Fruit fly (Drosophila melanogaster) whole organism, embryonic: ENCODE data around the gene Caper.

Experiments used
- Blimp-1 ChIP-seq: fragments of 200-800 bp; sonication (Bioruptor generic); optimal IDR thresholded peaks from 3 replicates; lab custom pipeline; 2018; ENCODE audit warnings: missing biosample characterization, missing genetic modification characterization, mild to moderate bottlenecking, moderate library complexity, missing genetic modification reagents
- CG11560 ChIP-seq: fragments of 200-800 bp; sonication (Bioruptor generic); IDR thresholded peaks from 3 replicates; pipeline ENCODE4 v1.3.6; 2022; ENCODE audit warnings: missing biosample characterization, missing genetic modification characterization
- CG1233 ChIP-seq: fragments of 200-800 bp; sonication (Bioruptor generic); optimal IDR thresholded peaks from 4 replicates; lab custom pipeline; 2018; ENCODE audit warnings: missing biosample characterization, mild to moderate bottlenecking, missing genetic modification characterization
- CG13287 ChIP-seq: fragments of 200-800 bp; sonication (Bioruptor generic); IDR thresholded peaks from 2 replicates; pipeline ENCODE4 v1.3.6; 2022; ENCODE audit warnings: missing biosample characterization, missing genetic modification characterization; ENCODE audit not compliant: partially characterized antibody
- CG14441 ChIP-seq: fragments of 200-800 bp; sonication (Bioruptor generic); IDR thresholded peaks from 2 replicates; pipeline ENCODE4 v1.3.6; 2022; ENCODE audit warnings: missing biosample characterization, missing genetic modification characterization
- CG15073 ChIP-seq: fragments of 200-800 bp; sonication (Bioruptor generic); optimal IDR thresholded peaks from 2 replicates; lab custom pipeline; 2016; ENCODE audit warnings: missing biosample characterization, missing genetic modification characterization
- CG2199 ChIP-seq: fragments of 200-800 bp; sonication (Bioruptor generic); IDR thresholded peaks from 3 replicates; pipeline ENCODE4 v1.3.6; 2022; ENCODE audit warnings: missing biosample characterization, missing genetic modification characterization
- CG32772 ChIP-seq: fragments of 200-800 bp; sonication (Bioruptor generic); IDR thresholded peaks from 2 replicates; pipeline ENCODE4 v1.3.6; 2022; ENCODE audit warnings: missing biosample characterization, missing genetic modification characterization
- CG4360 ChIP-seq: fragments of 200-800 bp; sonication (Bioruptor generic); IDR thresholded peaks from 2 replicates; pipeline ENCODE4 v1.3.6; 2022; ENCODE audit warnings: missing biosample characterization, missing genetic modification characterization
- CG7839 ChIP-seq: fragments of 200-800 bp; sonication (Bioruptor generic); optimal IDR thresholded peaks from 3 replicates; lab custom pipeline; 2018; ENCODE audit warnings: missing biosample characterization, mild to moderate bottlenecking, missing genetic modification characterization, moderate library complexity
- CG7963 ChIP-seq: fragments of 200-800 bp; sonication (Bioruptor generic); IDR thresholded peaks from 3 replicates; pipeline ENCODE4 v1.3.6; 2022; ENCODE audit warnings: missing biosample characterization, missing genetic modification characterization; ENCODE audit not compliant: partially characterized antibody
- CG9817 ChIP-seq: fragments of 200-800 bp; sonication (Bioruptor generic); optimal IDR thresholded peaks from 2 replicates; lab custom pipeline; 2018; ENCODE audit warnings: missing biosample characterization, mild to moderate bottlenecking, missing genetic modification characterization, moderate library complexity
- D ChIP-seq, 2 experiments: fragments of 200-800 bp in 1 of 2; fragments of >200 bp in 1 of 2; sonication (Bioruptor generic) in 1 of 2; optimal IDR thresholded peaks; 2 replicates in 1 of 2; 3 replicates in 1 of 2; lab custom pipeline; 2017; ENCODE audit warnings: mild to moderate bottlenecking in 1 of 2, missing biosample characterization in 1 of 2, missing genetic modification characterization in 1 of 2, missing genetic modification reagents in 1 of 2
- Deaf1 ChIP-seq: fragments of 200-800 bp; optimal IDR thresholded peaks from 3 replicates; lab custom pipeline; 2019; ENCODE audit warnings: missing biosample characterization, mild to moderate bottlenecking, missing genetic modification characterization, moderate library complexity
- Drgx ChIP-seq: fragments of 200-800 bp; sonication (Bioruptor generic); IDR thresholded peaks from 2 replicates; pipeline ENCODE4 v1.3.6; 2022; ENCODE audit warnings: missing biosample characterization, missing genetic modification characterization
- Elba2 ChIP-seq: fragments of 200-800 bp; sonication (Bioruptor generic); optimal IDR thresholded peaks from 3 replicates; lab custom pipeline; 2016; ENCODE audit warnings: missing biosample characterization, missing genetic modification characterization
- Jarid2 ChIP-seq: fragments of 200-800 bp; sonication (Bioruptor generic); optimal IDR thresholded peaks from 3 replicates; lab custom pipeline; 2017; ENCODE audit warnings: mild to moderate bottlenecking, missing biosample characterization, missing genetic modification reagents, missing genetic modification characterization
- Med ChIP-seq: fragments of 200-800 bp; sonication (Bioruptor generic); peaks from one replicate; lab custom pipeline; 2016; ENCODE audit warnings: missing biosample characterization, missing genetic modification characterization, mild to moderate bottlenecking, inconsistent platforms, moderate library complexity
- Nf-YA ChIP-seq: fragments of 200-800 bp; sonication (Bioruptor generic); IDR thresholded peaks from 2 replicates; pipeline ENCODE4 v1.3.6; 2022; ENCODE audit warnings: missing biosample characterization, missing genetic modification characterization
- Nf-YB ChIP-seq: fragments of 200-800 bp; sonication (Bioruptor generic); optimal IDR thresholded peaks from 3 replicates; lab custom pipeline; 2019; ENCODE audit warnings: missing biosample characterization, mild to moderate bottlenecking, missing genetic modification characterization, moderate library complexity
- Rx ChIP-seq: fragments of 200-800 bp; sonication (Bioruptor generic); IDR thresholded peaks from 2 replicates; pipeline ENCODE4 v1.3.6; 2022; ENCODE audit warnings: missing biosample characterization, missing genetic modification characterization
- Sry-β ChIP-seq: fragments of 200-800 bp; sonication (Bioruptor generic); optimal IDR thresholded peaks from 2 replicates; lab custom pipeline; 2018; ENCODE audit warnings: missing biosample characterization, mild to moderate bottlenecking, missing genetic modification characterization, moderate library complexity
- bigmax ChIP-seq: fragments of 200-800 bp; sonication (Bioruptor generic); optimal IDR thresholded peaks from 2 replicates; lab custom pipeline; 2018; ENCODE audit warnings: missing biosample characterization, mild to moderate bottlenecking, missing genetic modification characterization
- bsh ChIP-seq, 2 experiments: fragments of 200-800 bp; sonication (Bioruptor generic); optimal IDR thresholded peaks; 2 replicates each; lab custom pipeline; 2017 to 2018; ENCODE audit warnings: mild to moderate bottlenecking in 2 of 2, missing biosample characterization in 2 of 2, missing genetic modification characterization in 2 of 2, moderate library complexity in 1 of 2
- caup ChIP-seq: fragments of 200-800 bp; sonication (Bioruptor generic); optimal IDR thresholded peaks from 3 replicates; lab custom pipeline; 2017; ENCODE audit warnings: missing biosample characterization, mild to moderate bottlenecking, missing genetic modification characterization, moderate library complexity; ENCODE audit not compliant: severe bottlenecking
- cg ChIP-seq: fragments of 200-800 bp; sonication (Bioruptor generic); optimal IDR thresholded peaks from 3 replicates; lab custom pipeline; 2019; ENCODE audit warnings: missing biosample characterization, mild to moderate bottlenecking, missing genetic modification characterization, moderate library complexity
- chinmo ChIP-seq: fragments of 200-800 bp; sonication (Bioruptor generic); IDR thresholded peaks from 4 replicates; pipeline ENCODE4 v1.3.6; 2022; ENCODE audit warnings: missing biosample characterization, missing genetic modification characterization; ENCODE audit not compliant: partially characterized antibody
- ci ChIP-seq: fragments of 200-800 bp; sonication (Bioruptor generic); IDR thresholded peaks from 3 replicates; pipeline ENCODE4 v1.3.6; 2022; ENCODE audit warnings: missing biosample characterization, missing genetic modification characterization
- danr ChIP-seq: fragments of 200-800 bp; sonication (Bioruptor generic); IDR thresholded peaks from 2 replicates; pipeline ENCODE4 v1.3.6; 2022; ENCODE audit warnings: missing biosample characterization, missing genetic modification characterization
- gcm ChIP-seq: fragments of 200-800 bp; sonication (Bioruptor generic); optimal IDR thresholded peaks from 2 replicates; lab custom pipeline; 2019; ENCODE audit warnings: missing biosample characterization, mild to moderate bottlenecking, missing genetic modification characterization, moderate library complexity
- kni ChIP-seq: fragments of 200-800 bp; sonication (Bioruptor generic); optimal IDR thresholded peaks from 3 replicates; lab custom pipeline; 2017; ENCODE audit warnings: mild to moderate bottlenecking, missing biosample characterization, missing genetic modification reagents, missing genetic modification characterization
- nerfin-2 ChIP-seq: fragments of 200-800 bp; sonication (Bioruptor generic); IDR thresholded peaks from 2 replicates; pipeline ENCODE4 v1.3.6; 2022; ENCODE audit warnings: missing biosample characterization, missing genetic modification characterization; ENCODE audit not compliant: partially characterized antibody
- oc ChIP-seq: fragments of 200-800 bp; sonication (Bioruptor generic); optimal IDR thresholded peaks from 2 replicates; lab custom pipeline; 2018; ENCODE audit warnings: missing biosample characterization, mild to moderate bottlenecking, missing genetic modification characterization, moderate library complexity
- pros ChIP-seq: fragments of 200-800 bp; sonication (Bioruptor generic); optimal IDR thresholded peaks from 3 replicates; lab custom pipeline; 2019; ENCODE audit warnings: missing biosample characterization, mild to moderate bottlenecking, missing genetic modification characterization, moderate library complexity
- psq ChIP-seq: fragments of 200-800 bp; sonication (Bioruptor generic); optimal IDR thresholded peaks from 2 replicates; lab custom pipeline; 2017; ENCODE audit warnings: missing biosample characterization, missing genetic modification characterization
- sd ChIP-seq: fragments of 200-800 bp; sonication (Bioruptor generic); optimal IDR thresholded peaks from 3 replicates; lab custom pipeline; 2018; ENCODE audit warnings: missing biosample characterization, mild to moderate bottlenecking, missing genetic modification characterization, moderate library complexity
- sens ChIP-seq: fragments of 200-800 bp; sonication (Bioruptor generic); peaks from one replicate; lab custom pipeline; 2016; ENCODE audit warnings: missing biosample characterization, missing genetic modification characterization
- shn ChIP-seq: fragments of 200-800 bp; sonication (Bioruptor generic); optimal IDR thresholded peaks from 3 replicates; lab custom pipeline; 2016; ENCODE audit warnings: missing biosample characterization, missing genetic modification characterization
- sqz ChIP-seq: fragments of 200-800 bp; sonication (Bioruptor generic); optimal IDR thresholded peaks from 3 replicates; lab custom pipeline; 2018; ENCODE audit warnings: missing biosample characterization, mild to moderate bottlenecking, missing genetic modification characterization
- wek ChIP-seq: fragments of 200-800 bp; sonication (Bioruptor generic); optimal IDR thresholded peaks from 3 replicates; lab custom pipeline; 2018; ENCODE audit warnings: missing biosample characterization, mild to moderate bottlenecking, missing genetic modification characterization, moderate library complexity
- wor ChIP-seq: fragments of 200-800 bp; sonication (Bioruptor generic); IDR thresholded peaks from 2 replicates; pipeline ENCODE4 v1.3.6; 2022; ENCODE audit warnings: missing biosample characterization, missing genetic modification characterization
- zen2 ChIP-seq: fragments of 200-800 bp; sonication (Bioruptor generic); IDR thresholded peaks from 3 replicates; pipeline ENCODE4 v1.3.6; 2022; ENCODE audit warnings: missing biosample characterization, missing genetic modification characterization; ENCODE audit not compliant: partially characterized antibody
- zfh1 ChIP-seq: fragments of 200-800 bp; sonication (Bioruptor generic); IDR thresholded peaks from 3 replicates; pipeline ENCODE4 v1.3.6; 2022; ENCODE audit warnings: missing biosample characterization, missing genetic modification characterization

The Caper gene

DNA sequence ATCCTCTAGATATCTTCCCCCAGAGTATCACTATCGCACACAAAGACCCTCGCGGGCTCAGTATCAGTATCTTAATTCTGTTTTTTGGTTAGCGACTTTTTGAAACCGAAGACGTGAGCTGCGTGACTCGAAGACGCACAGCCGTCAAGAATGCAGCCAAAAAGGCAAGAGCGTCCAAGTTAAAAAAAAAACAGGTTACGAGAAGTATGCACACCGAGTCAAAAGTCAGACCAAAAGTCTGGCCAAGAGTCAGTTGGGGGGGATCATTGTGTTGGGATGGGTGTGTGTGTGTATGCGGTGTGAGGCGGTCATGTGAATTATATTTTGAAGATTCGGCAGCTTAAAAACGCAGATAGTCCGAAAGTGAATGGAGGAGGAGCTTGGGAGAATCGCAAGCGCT lies 27.0 kb upstream of the Caper start:
- TF ChIP-seq chinmo (GFP tag; lab: Robert Waterston, UW) (0 out of 4 replicates have a peak, but pooled peaks have one; percentile 53), shn (GFP tag; lab: Kevin White, UChicago) (no peak), zfh1 (GFP tag; lab: Robert Waterston, UW) (0 out of 3 replicates have a peak, but pooled peaks have one; percentile 3), CG14441 (no peak), pros (GFP tag; lab: Kevin White, UChicago) (peak; percentile 84), kni (GFP tag; lab: Kevin White, UChicago) (peak; percentile 16), CG11560 (tag; lab: Robert Waterston, UW) (no peak), Sry-β (GFP tag; lab: Kevin White, UChicago) (no peak), Blimp-1 (GFP tag; lab: Kevin White, UChicago) (peak; percentile 1), cg (GFP tag; lab: Kevin White, UChicago) (peak; percentile 3), sqz (GFP tag; lab: Kevin White, UChicago) (peak; percentile 67), CG7963 (GFP tag; lab: Robert Waterston, UW) (no peak), sd (tag; lab: Kevin White, UChicago) (peak; percentile 28), Nf-YB (no peak), bsh (GFP tag; optimal IDR thresholded peaks at IDR 0.05; lab: Kevin White, UChicago) (no peak)

DNA sequence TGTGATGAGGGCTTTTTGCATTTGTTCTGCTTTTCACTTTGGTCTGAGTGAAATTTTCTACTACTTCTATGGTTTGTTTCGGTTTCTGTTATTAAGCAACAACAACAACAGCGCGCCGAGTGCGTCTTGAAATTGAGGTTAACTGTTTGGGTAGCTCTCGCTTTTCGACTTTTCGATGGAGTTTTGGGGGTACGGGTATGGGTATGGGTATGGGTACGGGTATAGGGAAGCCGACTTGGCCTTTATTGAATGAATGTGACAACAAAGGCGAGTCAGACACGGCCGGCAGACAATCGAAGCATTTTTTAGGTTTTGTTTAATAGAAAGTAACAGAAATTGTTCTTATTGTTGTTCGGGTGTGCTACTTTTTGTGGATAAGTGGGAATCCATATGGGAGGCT lies 25.0 kb upstream of the Caper start:
- peak; percentile 86 for TF ChIP-seq Blimp-1 (GFP tag; lab: Kevin White, UChicago)
- TF ChIP-seq CG4360 (GFP tag; lab: Robert Waterston, UW): peak; percentile 74
- TF ChIP-seq sens: peak; percentile 44
- TF ChIP-seq chinmo (GFP tag; lab: Robert Waterston, UW): 0 out of 4 replicates have a peak, but pooled peaks have one; percentile 37
- TF ChIP-seq ci: 0 out of 3 replicates have a peak, but pooled peaks have one; percentile 22
- TF ChIP-seq danr (GFP tag; lab: Robert Waterston, UW): no peak
- TF ChIP-seq bigmax: peak; percentile 31
- no peak for TF ChIP-seq Elba2 (GFP tag; lab: Kevin White, UChicago)
- TF ChIP-seq pros (GFP tag; lab: Kevin White, UChicago): peak; percentile 25
- TF ChIP-seq wor (GFP tag; lab: Robert Waterston, UW): no peak
- TF ChIP-seq CG2199 (GFP tag; lab: Robert Waterston, UW): 0 out of 3 replicates have a peak, but pooled peaks have one; percentile 80
- TF ChIP-seq caup (GFP tag; lab: Kevin White, UChicago): no peak

- peak; percentile 26 for TF ChIP-seq Blimp-1 (GFP tag; lab: Kevin White, UChicago)
- TF ChIP-seq CG1233: no peak
- peak; percentile 28 for TF ChIP-seq psq (GFP tag; lab: Kevin White, UChicago)
- 0 out of 3 replicates have a peak, but pooled peaks have one; percentile 12 for TF ChIP-seq zen2 (GFP tag; lab: Robert Waterston, UW)
- no peak for TF ChIP-seq Nf-YA
- no peak for TF ChIP-seq Rx
- peak; percentile 95 for TF ChIP-seq pros (GFP tag; lab: Kevin White, UChicago)
- TF ChIP-seq CG7839 (tag; lab: Kevin White, UChicago): no peak
- peak; percentile 4 for TF ChIP-seq sens
- peak; percentile 76 for TF ChIP-seq oc
- TF ChIP-seq CG32772 (GFP tag; lab: Robert Waterston, UW): peak; percentile 32; the same call in 1 of the 2 replicates
- peak; percentile 20; the same call in 1 of the 2 replicates for TF ChIP-seq Drgx (GFP tag; lab: Robert Waterston, UW)
- no peak for TF ChIP-seq CG9817
- TF ChIP-seq sd (tag; lab: Kevin White, UChicago): peak; percentile 73
- TF ChIP-seq CG15073 (GFP tag; lab: Kevin White, UChicago): no peak
- TF ChIP-seq wek (GFP tag; lab: Kevin White, UChicago): no peak
- TF ChIP-seq Deaf1: peak; percentile 94
- 0 out of 2 replicates have a peak, but pooled peaks have one; percentile 24 for TF ChIP-seq nerfin-2 (GFP tag; lab: Robert Waterston, UW)
- TF ChIP-seq CG13287: peak; percentile 17; the same call in 1 of the 2 replicates
- TF ChIP-seq gcm (GFP tag; lab: Kevin White, UChicago): no peak
- peak; percentile 60 for TF ChIP-seq Med
- TF ChIP-seq Jarid2 (GFP tag; lab: Kevin White, UChicago): peak; percentile 77
- TF ChIP-seq D (optimal IDR thresholded peaks at IDR 0.05; lab: Kevin White, UChicago): peak; percentile 77
- no peak for TF ChIP-seq D (GFP tag; optimal IDR thresholded peaks at IDR 0.05; lab: Kevin White, UChicago)
- TF ChIP-seq sqz (GFP tag; lab: Kevin White, UChicago): peak; percentile 79
These were observed 22.6 kb upstream of the Caper start, which contains the start of gene uif for dm6 chr2L:7009807-7010470. uif (minus strand) TSS chr2L:7010359.
